Fruit fly (Drosophila melanogaster) whole organism, embryonic: ENCODE data around the gene Trax.

ENCODE experiments used
- Adf1 ChIP-seq: fragments of 200-800 bp; sonication (Bioruptor generic); IDR thresholded peaks from 2 replicates; pipeline ENCODE4 v1.3.6; 2022; ENCODE audit warnings: missing biosample characterization, missing genetic modification characterization
- Bdp1 ChIP-seq: fragments of 200-800 bp; sonication (Bioruptor generic); optimal IDR thresholded peaks from 3 replicates; lab custom pipeline; 2016; ENCODE audit warnings: missing biosample characterization, missing genetic modification characterization
- Bteb2 ChIP-seq: fragments of 200-800 bp; sonication (Bioruptor generic); optimal IDR thresholded peaks from 2 replicates; lab custom pipeline; 2016; ENCODE audit warnings: missing biosample characterization, missing genetic modification characterization
- CG10366 ChIP-seq: fragments of 200-800 bp; sonication (Bioruptor generic); IDR thresholded peaks from 2 replicates; pipeline ENCODE4 v1.3.6; 2022; ENCODE audit warnings: missing biosample characterization, missing genetic modification characterization
- CG11247 ChIP-seq: fragments of 200-800 bp; sonication (Bioruptor generic); IDR thresholded peaks from 2 replicates; pipeline ENCODE4 v1.3.6; 2022; ENCODE audit warnings: missing biosample characterization, missing genetic modification characterization
- CG11504 ChIP-seq: fragments of 200-800 bp; sonication (Bioruptor generic); optimal IDR thresholded peaks from 3 replicates; lab custom pipeline; 2019; ENCODE audit warnings: missing biosample characterization, mild to moderate bottlenecking, missing genetic modification characterization, moderate library complexity
- CG12104 ChIP-seq: fragments of 200-800 bp; sonication (Bioruptor generic); optimal IDR thresholded peaks from 3 replicates; lab custom pipeline; 2016; ENCODE audit warnings: missing biosample characterization, missing genetic modification characterization
- CG12391 ChIP-seq: fragments of 200-800 bp; sonication (Bioruptor generic); optimal IDR thresholded peaks from 3 replicates; lab custom pipeline; 2018; ENCODE audit warnings: missing biosample characterization, mild to moderate bottlenecking, missing genetic modification characterization, moderate library complexity
- CG12659 ChIP-seq: fragments of 200-800 bp; sonication (Bioruptor generic); optimal IDR thresholded peaks from 3 replicates; lab custom pipeline; 2017; ENCODE audit warnings: mild to moderate bottlenecking, missing biosample characterization, missing genetic modification reagents, missing genetic modification characterization
- CG13296 ChIP-seq: fragments of 200-800 bp; sonication (Bioruptor generic); optimal IDR thresholded peaks from 3 replicates; lab custom pipeline; 2018; ENCODE audit warnings: missing biosample characterization, mild to moderate bottlenecking, missing genetic modification characterization
- CG13775 ChIP-seq: fragments of 200-800 bp; sonication (Bioruptor generic); optimal IDR thresholded peaks from 3 replicates; lab custom pipeline; 2017; ENCODE audit warnings: missing biosample characterization, mild to moderate bottlenecking, missing genetic modification characterization
- CG1603 ChIP-seq: fragments of 200-800 bp; sonication (Bioruptor generic); optimal IDR thresholded peaks from 2 replicates; lab custom pipeline; 2019; ENCODE audit warnings: missing biosample characterization, mild to moderate bottlenecking, missing genetic modification characterization, moderate library complexity
- CG17328 ChIP-seq: fragments of 200-800 bp; sonication (Bioruptor generic); IDR thresholded peaks from 2 replicates; pipeline ENCODE4 v1.3.6; 2022; ENCODE audit warnings: missing biosample characterization, missing genetic modification characterization
- CG17612 ChIP-seq: fragments of 200-800 bp; sonication (Bioruptor generic); IDR thresholded peaks from 2 replicates; pipeline ENCODE4 v1.3.6; 2022; ENCODE audit warnings: missing biosample characterization, missing genetic modification characterization
- CG17912 ChIP-seq: fragments of 200-800 bp; sonication (Bioruptor generic); optimal IDR thresholded peaks from 2 replicates; lab custom pipeline; 2018; ENCODE audit warnings: missing biosample characterization, mild to moderate bottlenecking, missing genetic modification characterization
- CG2889 ChIP-seq: fragments of 200-800 bp; sonication (Bioruptor generic); IDR thresholded peaks from 3 replicates; pipeline ENCODE4 v1.3.6; 2022; ENCODE audit warnings: missing biosample characterization, missing genetic modification characterization
- CG43689 ChIP-seq: fragments of 200-800 bp; sonication (Bioruptor generic); IDR thresholded peaks from 2 replicates; pipeline ENCODE4 v1.3.6; 2022; ENCODE audit warnings: missing biosample characterization, missing genetic modification characterization
- CG4617 ChIP-seq: fragments of 200-800 bp; sonication (Bioruptor generic); optimal IDR thresholded peaks from 3 replicates; lab custom pipeline; 2016; ENCODE audit warnings: missing biosample characterization, missing genetic modification characterization, borderline replicate concordance
- CG6689 ChIP-seq: fragments of 200-800 bp; sonication (Bioruptor generic); IDR thresholded peaks from 2 replicates; pipeline ENCODE4 v1.3.6; 2022; ENCODE audit warnings: missing biosample characterization, missing genetic modification characterization
- CG7372 ChIP-seq: fragments of 200-800 bp; sonication (Bioruptor generic); IDR thresholded peaks from 2 replicates; pipeline ENCODE4 v1.3.6; 2022; ENCODE audit warnings: missing biosample characterization, missing genetic modification characterization
- CG7987 ChIP-seq: fragments of 200-800 bp; sonication (Bioruptor generic); optimal IDR thresholded peaks from 2 replicates; lab custom pipeline; 2018; ENCODE audit warnings: missing biosample characterization, mild to moderate bottlenecking, missing genetic modification characterization, moderate library complexity
- CG8089 ChIP-seq: fragments of 200-800 bp; sonication (Bioruptor generic); optimal IDR thresholded peaks from 3 replicates; lab custom pipeline; 2016; ENCODE audit warnings: missing biosample characterization, missing genetic modification characterization
- CG8765 ChIP-seq: fragments of 200-800 bp; sonication (Bioruptor generic); IDR thresholded peaks from 2 replicates; pipeline ENCODE4 v1.3.6; 2022; ENCODE audit warnings: missing biosample characterization, missing genetic modification characterization
- CkIIα-i1 ChIP-seq: fragments of 200-800 bp; sonication (Bioruptor generic); IDR thresholded peaks from 2 replicates; pipeline ENCODE4 v1.3.6; 2022; ENCODE audit warnings: missing biosample characterization, missing genetic modification characterization
- Dbx ChIP-seq: fragments of 200-800 bp; sonication (Bioruptor generic); IDR thresholded peaks from 3 replicates; pipeline ENCODE4 v1.3.6; 2022; ENCODE audit warnings: missing biosample characterization, missing genetic modification characterization
- Eip74EF ChIP-seq, 2 experiments: fragments of 200-800 bp in 1 of 2; fragments of >200 bp in 1 of 2; sonication (Bioruptor generic) in 1 of 2; optimal IDR thresholded peaks; 2 replicates each; lab custom pipeline; 2017 to 2019; ENCODE audit warnings: missing biosample characterization in 2 of 2, missing genetic modification characterization in 2 of 2, mild to moderate bottlenecking in 1 of 2, moderate library complexity in 1 of 2
- Hsf ChIP-seq: fragments of 200-800 bp; sonication (Bioruptor generic); optimal IDR thresholded peaks from 3 replicates; lab custom pipeline; 2016; ENCODE audit warnings: missing biosample characterization, missing genetic modification characterization
- Mrtf ChIP-seq: fragments of 200-800 bp; sonication (Bioruptor generic); IDR thresholded peaks from 3 replicates; pipeline ENCODE4 v1.3.6; 2022; ENCODE audit warnings: missing biosample characterization, missing genetic modification characterization
- Myb ChIP-seq: fragments of 200-800 bp; sonication (Bioruptor generic); optimal IDR thresholded peaks from 2 replicates; lab custom pipeline; 2016; ENCODE audit warnings: missing biosample characterization, missing genetic modification characterization
- NC2β ChIP-seq: fragments of 200-800 bp; sonication (Bioruptor generic); optimal IDR thresholded peaks from 2 replicates; lab custom pipeline; 2016; ENCODE audit warnings: missing biosample characterization, missing genetic modification characterization
- Nf-YC ChIP-seq: fragments of 200-800 bp; optimal IDR thresholded peaks from 3 replicates; lab custom pipeline; 2019; ENCODE audit warnings: missing biosample characterization, mild to moderate bottlenecking, missing genetic modification characterization, moderate library complexity
- Ssrp ChIP-seq: fragments of 200-800 bp; sonication (Bioruptor generic); optimal IDR thresholded peaks from 2 replicates; lab custom pipeline; 2018; ENCODE audit warnings: missing biosample characterization, mild to moderate bottlenecking, missing genetic modification characterization, moderate library complexity
- Stat92E ChIP-seq, 3 experiments: fragments of >200 bp in 2 of 3; fragments of 200-800 bp in 1 of 3; sonication (Bioruptor generic) in 1 of 3; optimal IDR thresholded peaks; 2 replicates each; lab custom pipeline; 2017 to 2019; ENCODE audit warnings: missing biosample characterization in 3 of 3, missing genetic modification characterization in 3 of 3, mild to moderate bottlenecking in 1 of 3, moderate library complexity in 1 of 3
- ab ChIP-seq: fragments of 200-800 bp; sonication (Bioruptor generic); optimal IDR thresholded peaks from 2 replicates; lab custom pipeline; 2016; ENCODE audit warnings: missing biosample characterization, missing genetic modification characterization
- amos ChIP-seq: fragments of 200-800 bp; sonication (Bioruptor generic); IDR thresholded peaks from 2 replicates; pipeline ENCODE4 v1.3.6; 2022; ENCODE audit warnings: missing biosample characterization, missing genetic modification characterization; ENCODE audit not compliant: partially characterized antibody
- bab2 ChIP-seq: fragments of 200-800 bp; sonication (Bioruptor generic); optimal IDR thresholded peaks from 2 replicates; lab custom pipeline; 2016; ENCODE audit warnings: missing biosample characterization, missing genetic modification characterization
- bbx ChIP-seq: fragments of 200-800 bp; sonication (Bioruptor generic); IDR thresholded peaks from 2 replicates; pipeline ENCODE4 v1.3.6; 2022; ENCODE audit warnings: missing biosample characterization, missing genetic modification characterization; ENCODE audit not compliant: partially characterized antibody
- cad ChIP-seq: fragments of >200 bp; optimal IDR thresholded peaks from 2 replicates; lab custom pipeline; 2017; ENCODE audit warnings: missing biosample characterization, missing genetic modification characterization
- chinmo ChIP-seq: fragments of 200-800 bp; sonication (Bioruptor generic); IDR thresholded peaks from 4 replicates; pipeline ENCODE4 v1.3.6; 2022; ENCODE audit warnings: missing biosample characterization, missing genetic modification characterization; ENCODE audit not compliant: partially characterized antibody
- ham ChIP-seq: fragments of 200-800 bp; sonication (Bioruptor generic); IDR thresholded peaks from 2 replicates; pipeline ENCODE4 v1.3.6; 2022; ENCODE audit warnings: missing biosample characterization, missing genetic modification characterization
- hkb ChIP-seq, 2 experiments: fragments of 200-800 bp in 1 of 2; fragments of >200 bp in 1 of 2; sonication (Bioruptor generic) in 1 of 2; IDR thresholded peaks in 1 of 2; optimal IDR thresholded peaks in 1 of 2; 2 replicates each; pipeline versions ENCODE4 v1.3.6 to Lab custom; 2017 to 2022; ENCODE audit warnings: missing biosample characterization in 1 of 2, missing genetic modification characterization in 1 of 2
- mam ChIP-seq: fragments of 200-800 bp; sonication (Bioruptor generic); optimal IDR thresholded peaks from 3 replicates; lab custom pipeline; 2016; ENCODE audit warnings: missing biosample characterization, missing genetic modification characterization
- nom ChIP-seq: fragments of 200-800 bp; sonication (Bioruptor generic); optimal IDR thresholded peaks from 2 replicates; lab custom pipeline; 2017; ENCODE audit warnings: missing biosample characterization, missing genetic modification characterization, mild to moderate bottlenecking, moderate library complexity, missing genetic modification reagents
- pho ChIP-seq: fragments of 200-800 bp; sonication (Bioruptor generic); optimal IDR thresholded peaks from 2 replicates; lab custom pipeline; 2016; ENCODE audit warnings: missing biosample characterization, missing genetic modification characterization
- pum ChIP-seq: fragments of 200-800 bp; sonication (Bioruptor generic); optimal IDR thresholded peaks from 2 replicates; lab custom pipeline; 2016; ENCODE audit warnings: missing biosample characterization, missing genetic modification characterization
- sens ChIP-seq: fragments of 200-800 bp; sonication (Bioruptor generic); peaks from one replicate; lab custom pipeline; 2016; ENCODE audit warnings: missing biosample characterization, missing genetic modification characterization
- sens-2 ChIP-seq: fragments of 200-800 bp; sonication (Bioruptor generic); IDR thresholded peaks from 2 replicates; pipeline ENCODE4 v1.3.6; 2022; ENCODE audit warnings: missing biosample characterization, missing genetic modification characterization
- zfh2 ChIP-seq: fragments of 200-800 bp; sonication (Bioruptor generic); optimal IDR thresholded peaks from 2 replicates; lab custom pipeline; 2016; ENCODE audit warnings: missing biosample characterization, missing genetic modification characterization

Gene Trax

DNA sequence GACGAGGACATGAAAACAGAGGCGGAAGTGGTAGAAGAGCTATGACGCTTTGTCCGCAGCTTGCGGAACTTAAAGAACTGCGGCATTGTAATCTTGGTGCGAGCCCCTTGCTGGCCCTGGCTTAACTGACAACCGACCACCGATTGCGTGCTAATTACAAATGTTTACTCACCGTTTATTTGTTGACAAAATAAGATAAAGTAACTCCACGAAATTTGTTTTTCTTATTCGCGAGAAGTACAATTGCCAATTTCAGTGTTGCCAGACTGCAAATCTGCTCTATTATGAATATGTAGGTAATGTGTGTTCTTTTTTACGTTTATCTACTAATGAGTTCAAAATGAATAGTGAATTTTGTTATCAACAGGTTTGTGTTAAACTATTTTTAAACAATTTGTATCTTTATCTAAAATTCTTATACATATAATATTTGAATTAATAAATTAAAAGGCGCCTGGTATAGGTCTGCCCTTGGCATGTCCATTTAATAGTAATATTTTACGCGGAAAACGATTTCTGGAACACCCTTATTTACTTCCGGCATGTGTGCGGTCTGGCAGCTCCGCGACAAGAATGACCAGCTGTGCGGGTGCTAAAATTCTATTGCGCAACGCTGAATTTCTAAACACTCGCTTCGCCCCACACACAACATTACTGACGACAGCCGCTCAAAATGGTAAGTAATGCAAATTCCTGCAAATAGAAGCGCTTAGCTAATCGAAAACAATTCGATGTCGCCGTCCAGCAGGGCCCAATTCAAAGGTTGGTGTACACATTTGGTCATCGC lies 4.7 kb upstream of the Trax start, which contains the start of the genes Atg4b and Hibch (continued):
- peak; percentile 26 for TF ChIP-seq Bdp1 (GFP tag; lab: Kevin White, UChicago)
- peak; percentile 81 for TF ChIP-seq Dbx (GFP tag; lab: Robert Waterston, UW)
- TF ChIP-seq CG12104 (GFP tag; lab: Kevin White, UChicago), result peak; percentile 79
- TF ChIP-seq bbx (GFP tag; lab: Robert Waterston, UW), result peak; percentile 39; the same call in 1 of the 2 replicates
- peak; percentile 94 for TF ChIP-seq CG6689 (GFP tag; lab: Robert Waterston, UW)
- TF ChIP-seq nom (GFP tag; lab: Kevin White, UChicago), result peak; percentile 75
- TF ChIP-seq CG17912 (GFP tag; lab: Kevin White, UChicago), result no peak
- 0 out of 2 replicates have a peak, but pooled peaks have one; percentile 26 for TF ChIP-seq sens-2 (GFP tag; lab: Robert Waterston, UW)
- TF ChIP-seq chinmo (GFP tag; lab: Robert Waterston, UW), result no peak
- no peak for TF ChIP-seq hkb (optimal IDR thresholded peaks at IDR 0.05; lab: Kevin White, UChicago)
- TF ChIP-seq hkb (GFP tag; IDR thresholded peaks at IDR 0.05; lab: Robert Waterston, UW), result peak; percentile 57; the same call in 1 of the 2 replicates
- TF ChIP-seq CkIIα-i1 (GFP tag; lab: Robert Waterston, UW), result no peak
- no peak for TF ChIP-seq Eip74EF (GFP tag; optimal IDR thresholded peaks at IDR 0.05; lab: Kevin White, UChicago)
- TF ChIP-seq CG1603 (tag; lab: Kevin White, UChicago), result peak; percentile 78
- peak; percentile 46 for TF ChIP-seq mam
- TF ChIP-seq CG12391, result peak; percentile 90
- peak; percentile 9 for TF ChIP-seq pum
- peak; percentile 65 for TF ChIP-seq CG11247 (GFP tag; lab: Robert Waterston, UW)
- TF ChIP-seq pho (GFP tag; lab: Kevin White, UChicago), result peak; percentile 46
- TF ChIP-seq CG4617 (GFP tag; lab: Kevin White, UChicago), result peak; percentile 82
- TF ChIP-seq CG11504 (tag; lab: Kevin White, UChicago), result no peak
- peak; percentile 87 for TF ChIP-seq Nf-YC
- peak; percentile 86 for TF ChIP-seq CG13296
- TF ChIP-seq Mrtf (GFP tag; lab: Robert Waterston, UW), result peak; percentile 73
- no peak; the same call in 1 of the 2 replicates for TF ChIP-seq CG17328 (GFP tag; lab: Robert Waterston, UW)
- TF ChIP-seq CG7987, result peak; percentile 55
- TF ChIP-seq Myb (GFP tag; lab: Kevin White, UChicago), result peak; percentile 15
- TF ChIP-seq cad (GFP tag; lab: Kevin White, UChicago), result no peak
- TF ChIP-seq CG13775, result peak; percentile 87
- TF ChIP-seq CG10366 (GFP tag; lab: Robert Waterston, UW), result peak; percentile 74
- TF ChIP-seq Stat92E (GFP tag; optimal IDR thresholded peaks at IDR 0.05; lab: Kevin White, UChicago), result peak in 1 of 3 experiments; percentile 57
- TF ChIP-seq amos (GFP tag; lab: Robert Waterston, UW), result peak; percentile 41; the same call in 1 of the 2 replicates
- TF ChIP-seq CG43689 (GFP tag; lab: Robert Waterston, UW), result peak; percentile 59; the same call in 1 of the 2 replicates
- no peak for TF ChIP-seq bab2 (GFP tag; lab: Kevin White, UChicago)
- peak; percentile 69 for TF ChIP-seq zfh2 (GFP tag; lab: Kevin White, UChicago)
- TF ChIP-seq Bteb2, result peak; percentile 16
- no peak for TF ChIP-seq NC2β (GFP tag; lab: Kevin White, UChicago)
- TF ChIP-seq ab (GFP tag; lab: Kevin White, UChicago), result no peak
- TF ChIP-seq Ssrp (tag; lab: Kevin White, UChicago), result peak; percentile 85
- TF ChIP-seq CG8765 (GFP tag; lab: Robert Waterston, UW), result peak; percentile 59; the same call in 1 of the 2 replicates
- TF ChIP-seq CG12659, result peak; percentile 94
- TF ChIP-seq CG2889, result peak; percentile 60; the same call in 1 of the 3 replicates
- TF ChIP-seq CG8089 (GFP tag; lab: Kevin White, UChicago), result no peak
- TF ChIP-seq Adf1 (GFP tag; lab: Robert Waterston, UW), result peak; percentile 43; the same call in 1 of the 2 replicates
- no peak for TF ChIP-seq ham (GFP tag; lab: Robert Waterston, UW)
- peak; percentile 58 for TF ChIP-seq Hsf (GFP tag; lab: Kevin White, UChicago)
- TF ChIP-seq CG7372 (GFP tag; lab: Robert Waterston, UW), result peak; percentile 84
- peak; percentile 3 for TF ChIP-seq sens
- TF ChIP-seq CG17612 (GFP tag; lab: Robert Waterston, UW), result peak; percentile 66; the same call in 1 of the 2 replicates
